Fruit fly (Drosophila melanogaster) whole organism, embryonic: ENCODE data around the gene TMEM216.

Experiments used
- ATbp ChIP-seq: fragments of 200-800 bp; sonication (Bioruptor generic); optimal IDR thresholded peaks from 2 replicates; lab custom pipeline; 2017; ENCODE audit warnings: missing biosample characterization, mild to moderate bottlenecking, missing genetic modification characterization, missing genetic modification reagents
- Atf-2 ChIP-seq: fragments of 200-800 bp; sonication (Bioruptor generic); optimal IDR thresholded peaks from 2 replicates; lab custom pipeline; 2016; ENCODE audit warnings: missing biosample characterization, missing genetic modification characterization
- BtbVII ChIP-seq: fragments of 200-800 bp; sonication (Bioruptor generic); optimal IDR thresholded peaks from 3 replicates; lab custom pipeline; 2017; ENCODE audit warnings: missing biosample characterization, mild to moderate bottlenecking, missing genetic modification characterization
- Bteb2 ChIP-seq: fragments of 200-800 bp; sonication (Bioruptor generic); optimal IDR thresholded peaks from 2 replicates; lab custom pipeline; 2016; ENCODE audit warnings: missing biosample characterization, missing genetic modification characterization
- CG10431 ChIP-seq: fragments of 200-800 bp; sonication (Bioruptor generic); optimal IDR thresholded peaks from 3 replicates; lab custom pipeline; 2018; ENCODE audit warnings: missing biosample characterization, mild to moderate bottlenecking, missing genetic modification characterization
- CG10543 ChIP-seq: fragments of 200-800 bp; sonication (Bioruptor generic); optimal IDR thresholded peaks from 3 replicates; lab custom pipeline; 2017; ENCODE audit warnings: missing biosample characterization, mild to moderate bottlenecking, missing genetic modification characterization, moderate library complexity
- CG11093 ChIP-seq: fragments of 200-800 bp; sonication (Bioruptor generic); IDR thresholded peaks from 3 replicates; pipeline ENCODE4 v1.3.6; 2022; ENCODE audit warnings: missing biosample characterization, missing genetic modification characterization
- CG11247 ChIP-seq: fragments of 200-800 bp; sonication (Bioruptor generic); IDR thresholded peaks from 2 replicates; pipeline ENCODE4 v1.3.6; 2022; ENCODE audit warnings: missing biosample characterization, missing genetic modification characterization
- CG11696 ChIP-seq: fragments of 200-800 bp; sonication (Bioruptor generic); IDR thresholded peaks from 2 replicates; pipeline ENCODE4 v1.3.6; 2022; ENCODE audit warnings: missing biosample characterization, missing genetic modification characterization
- CG12299 ChIP-seq: fragments of 200-800 bp; sonication (Bioruptor generic); optimal IDR thresholded peaks from 2 replicates; lab custom pipeline; 2018; ENCODE audit warnings: missing biosample characterization, mild to moderate bottlenecking, missing genetic modification characterization
- CG12391 ChIP-seq: fragments of 200-800 bp; sonication (Bioruptor generic); optimal IDR thresholded peaks from 3 replicates; lab custom pipeline; 2018; ENCODE audit warnings: missing biosample characterization, mild to moderate bottlenecking, missing genetic modification characterization, moderate library complexity
- CG15514 ChIP-seq: fragments of 200-800 bp; sonication (Bioruptor generic); optimal IDR thresholded peaks from 3 replicates; lab custom pipeline; 2017; ENCODE audit warnings: missing biosample characterization, missing genetic modification characterization, mild to moderate bottlenecking, moderate library complexity, missing genetic modification reagents
- CG17328 ChIP-seq: fragments of 200-800 bp; sonication (Bioruptor generic); IDR thresholded peaks from 2 replicates; pipeline ENCODE4 v1.3.6; 2022; ENCODE audit warnings: missing biosample characterization, missing genetic modification characterization
- CG17802 ChIP-seq: fragments of 200-800 bp; sonication (Bioruptor generic); optimal IDR thresholded peaks from 2 replicates; lab custom pipeline; 2018; ENCODE audit warnings: missing biosample characterization, mild to moderate bottlenecking, missing genetic modification characterization, moderate library complexity
- CG17912 ChIP-seq: fragments of 200-800 bp; sonication (Bioruptor generic); optimal IDR thresholded peaks from 2 replicates; lab custom pipeline; 2018; ENCODE audit warnings: missing biosample characterization, mild to moderate bottlenecking, missing genetic modification characterization
- CG18262 ChIP-seq: fragments of 200-800 bp; optimal IDR thresholded peaks from 3 replicates; lab custom pipeline; 2019; ENCODE audit warnings: missing biosample characterization, mild to moderate bottlenecking, missing genetic modification characterization, moderate library complexity
- CG18476 ChIP-seq: fragments of 200-800 bp; sonication (Bioruptor generic); optimal IDR thresholded peaks from 2 replicates; lab custom pipeline; 2016; ENCODE audit warnings: missing biosample characterization, mild to moderate bottlenecking, missing genetic modification characterization
- CG30403 ChIP-seq: fragments of 200-800 bp; sonication (Bioruptor generic); optimal IDR thresholded peaks from 3 replicates; lab custom pipeline; 2016; ENCODE audit warnings: missing biosample characterization, missing genetic modification characterization
- CG31365 ChIP-seq: fragments of 200-800 bp; sonication (Bioruptor generic); optimal IDR thresholded peaks from 2 replicates; lab custom pipeline; 2018; ENCODE audit warnings: missing biosample characterization, mild to moderate bottlenecking, missing genetic modification characterization
- CG31388 ChIP-seq: fragments of 200-800 bp; sonication (Bioruptor generic); optimal IDR thresholded peaks from 2 replicates; lab custom pipeline; 2016; ENCODE audit warnings: missing biosample characterization, missing genetic modification characterization
- CG3163 ChIP-seq: fragments of 200-800 bp; sonication (Bioruptor generic); optimal IDR thresholded peaks from 3 replicates; lab custom pipeline; 2016; ENCODE audit warnings: missing biosample characterization, missing genetic modification characterization
- CG33213 ChIP-seq: fragments of 200-800 bp; sonication (Bioruptor generic); optimal IDR thresholded peaks from 3 replicates; lab custom pipeline; 2016; ENCODE audit warnings: missing biosample characterization, missing genetic modification characterization
- CG3838 ChIP-seq: fragments of 200-800 bp; sonication (Bioruptor generic); optimal IDR thresholded peaks from 3 replicates; lab custom pipeline; 2016; ENCODE audit warnings: missing biosample characterization, missing genetic modification characterization
- CG9215 ChIP-seq: fragments of 200-800 bp; sonication (Bioruptor generic); IDR thresholded peaks from 2 replicates; pipeline ENCODE4 v1.3.6; 2022; ENCODE audit warnings: missing biosample characterization, missing genetic modification characterization
- Eip74EF ChIP-seq, 2 experiments: fragments of 200-800 bp in 1 of 2; fragments of >200 bp in 1 of 2; sonication (Bioruptor generic) in 1 of 2; optimal IDR thresholded peaks; 2 replicates each; lab custom pipeline; 2017 to 2019; ENCODE audit warnings: missing biosample characterization in 2 of 2, missing genetic modification characterization in 2 of 2, mild to moderate bottlenecking in 1 of 2, moderate library complexity in 1 of 2
- Gsc ChIP-seq: fragments of 200-800 bp; sonication (Bioruptor generic); IDR thresholded peaks from 2 replicates; pipeline ENCODE4 v1.3.6; 2022; ENCODE audit warnings: missing biosample characterization, missing genetic modification characterization
- Hand ChIP-seq: fragments of 200-800 bp; sonication (Bioruptor generic); optimal IDR thresholded peaks from 2 replicates; lab custom pipeline; 2017; ENCODE audit warnings: mild to moderate bottlenecking, missing biosample characterization, missing genetic modification reagents, missing genetic modification characterization
- HmgD ChIP-seq: fragments of 200-800 bp; sonication (Bioruptor generic); optimal IDR thresholded peaks from 3 replicates; lab custom pipeline; 2016; ENCODE audit warnings: missing biosample characterization, missing genetic modification characterization
- Hsf ChIP-seq: fragments of 200-800 bp; sonication (Bioruptor generic); optimal IDR thresholded peaks from 3 replicates; lab custom pipeline; 2016; ENCODE audit warnings: missing biosample characterization, missing genetic modification characterization
- Lim3 ChIP-seq: fragments of 200-800 bp; sonication (Bioruptor generic); IDR thresholded peaks from 2 replicates; pipeline ENCODE4 v1.3.6; 2022; ENCODE audit warnings: missing biosample characterization, missing genetic modification characterization
- Lpt ChIP-seq: fragments of >200 bp; optimal IDR thresholded peaks from 2 replicates; lab custom pipeline; 2018; ENCODE audit warnings: missing biosample characterization, missing genetic modification characterization
- Mad ChIP-seq: fragments of 200-800 bp; sonication (Bioruptor generic); optimal IDR thresholded peaks from 2 replicates; lab custom pipeline; 2016; ENCODE audit warnings: missing biosample characterization, missing genetic modification characterization
- Pdp1 ChIP-seq, 2 experiments: fragments of 200-800 bp; sonication (Bioruptor generic); optimal IDR thresholded peaks; 3 replicates each; lab custom pipeline; 2016; ENCODE audit warnings: missing biosample characterization in 2 of 2, missing genetic modification characterization in 2 of 2, mild to moderate bottlenecking in 1 of 2, moderate library complexity in 1 of 2
- Ptx1 ChIP-seq: fragments of 200-800 bp; sonication (Bioruptor generic); IDR thresholded peaks from 2 replicates; pipeline ENCODE4 v1.3.6; 2022; ENCODE audit warnings: missing biosample characterization, missing genetic modification characterization
- Xbp1 ChIP-seq: fragments of 200-800 bp; sonication (Bioruptor generic); optimal IDR thresholded peaks from 3 replicates; lab custom pipeline; 2016; ENCODE audit warnings: missing biosample characterization, mild to moderate bottlenecking, missing genetic modification characterization
- ab ChIP-seq: fragments of 200-800 bp; sonication (Bioruptor generic); optimal IDR thresholded peaks from 2 replicates; lab custom pipeline; 2016; ENCODE audit warnings: missing biosample characterization, missing genetic modification characterization
- ac ChIP-seq: fragments of 200-800 bp; sonication (Bioruptor generic); optimal IDR thresholded peaks from 3 replicates; lab custom pipeline; 2017; ENCODE audit warnings: missing biosample characterization, mild to moderate bottlenecking, missing genetic modification characterization
- ase ChIP-seq: fragments of 200-800 bp; sonication (Bioruptor generic); IDR thresholded peaks from 3 replicates; pipeline ENCODE4 v1.3.6; 2022; ENCODE audit warnings: missing biosample characterization, missing genetic modification characterization
- bigmax ChIP-seq: fragments of 200-800 bp; sonication (Bioruptor generic); optimal IDR thresholded peaks from 2 replicates; lab custom pipeline; 2018; ENCODE audit warnings: missing biosample characterization, mild to moderate bottlenecking, missing genetic modification characterization
- caup ChIP-seq: fragments of 200-800 bp; sonication (Bioruptor generic); optimal IDR thresholded peaks from 3 replicates; lab custom pipeline; 2017; ENCODE audit warnings: missing biosample characterization, mild to moderate bottlenecking, missing genetic modification characterization, moderate library complexity; ENCODE audit not compliant: severe bottlenecking
- chinmo ChIP-seq: fragments of 200-800 bp; sonication (Bioruptor generic); IDR thresholded peaks from 4 replicates; pipeline ENCODE4 v1.3.6; 2022; ENCODE audit warnings: missing biosample characterization, missing genetic modification characterization; ENCODE audit not compliant: partially characterized antibody
- dm ChIP-seq: fragments of 200-800 bp; sonication (Bioruptor generic); optimal IDR thresholded peaks from 3 replicates; lab custom pipeline; 2016; ENCODE audit warnings: missing biosample characterization, missing genetic modification characterization
- eve ChIP-seq, 2 experiments: fragments of >200 bp; optimal IDR thresholded peaks; 2 replicates each; lab custom pipeline; 2017; ENCODE audit warnings: missing biosample characterization in 2 of 2, missing genetic modification characterization in 2 of 2
- fru ChIP-seq: fragments of >200 bp; optimal IDR thresholded peaks from 2 replicates; lab custom pipeline; 2017
- gce ChIP-seq: fragments of 200-800 bp; sonication (Bioruptor generic); IDR thresholded peaks from 3 replicates; pipeline ENCODE4 v1.3.6; 2022; ENCODE audit warnings: missing biosample characterization, missing genetic modification characterization
- grn ChIP-seq: fragments of 200-800 bp; sonication (Bioruptor generic); optimal IDR thresholded peaks from 3 replicates; lab custom pipeline; 2017; ENCODE audit warnings: missing biosample characterization, missing genetic modification characterization
- luna ChIP-seq: fragments of 200-800 bp; sonication (Bioruptor generic); optimal IDR thresholded peaks from 2 replicates; lab custom pipeline; 2016; ENCODE audit warnings: missing biosample characterization, missing genetic modification characterization
- sens-2 ChIP-seq: fragments of 200-800 bp; sonication (Bioruptor generic); IDR thresholded peaks from 2 replicates; pipeline ENCODE4 v1.3.6; 2022; ENCODE audit warnings: missing biosample characterization, missing genetic modification characterization
- stc ChIP-seq: fragments of 200-800 bp; sonication (Bioruptor generic); IDR thresholded peaks from 2 replicates; pipeline ENCODE4 v1.3.6; 2022; ENCODE audit warnings: missing biosample characterization, missing genetic modification characterization
- unpg ChIP-seq: fragments of 200-800 bp; sonication (Bioruptor generic); optimal IDR thresholded peaks from 3 replicates; lab custom pipeline; 2018; ENCODE audit warnings: missing biosample characterization, mild to moderate bottlenecking, missing genetic modification characterization, moderate library complexity

Gene TMEM216

dm6 chr3R:8731597-8732263 lies 15.7 kb downstream of the TMEM216 start, which contains the start of the genes M1BP and CG8202 (continued):
- TF ChIP-seq CG12391 (tag; lab: Kevin White, UChicago) (peak; percentile 95), ac (GFP tag; lab: Kevin White, UChicago) (peak; percentile 74), CG10431 (peak; percentile 80), CG30403 (GFP tag; lab: Kevin White, UChicago) (peak; percentile 90), caup (peak; percentile 88), unpg (peak; percentile 80), CG17328 (GFP tag; lab: Robert Waterston, UW) (no peak; the same call in 1 of the 2 replicates), Pdp1 (GFP tag; optimal IDR thresholded peaks at IDR 0.05; lab: Kevin White, UChicago) (peak; percentile 55 to 57), fru (lab: Kevin White, UChicago) (no peak), gce (GFP tag; lab: Robert Waterston, UW) (no peak), dm (GFP tag; lab: Kevin White, UChicago) (no peak), CG31365 (no peak), CG31388 (GFP tag; lab: Kevin White, UChicago) (peak; percentile 67), Eip74EF (GFP tag; optimal IDR thresholded peaks at IDR 0.05; lab: Kevin White, UChicago) (no peak), ase (GFP tag; lab: Robert Waterston, UW) (peak; percentile 52; the same call in 1 of the 3 replicates), eve (GFP tag; optimal IDR thresholded peaks at IDR 0.05; lab: Kevin White, UChicago) (no peak), ab (peak; percentile 50), CG12299 (tag; lab: Kevin White, UChicago) (peak; percentile 78), HmgD (GFP tag; lab: Kevin White, UChicago) (no peak), CG17912 (GFP tag; lab: Kevin White, UChicago) (peak; percentile 68), Mad (GFP tag; lab: Kevin White, UChicago) (peak; percentile 70), BtbVII (GFP tag; lab: Kevin White, UChicago) (peak; percentile 91), CG11247 (GFP tag; lab: Robert Waterston, UW) (peak; percentile 67), Atf-2 (no peak), Gsc (no peak; the same call in 1 of the 2 replicates), CG15514 (GFP tag; lab: Kevin White, UChicago) (peak; percentile 56), grn (GFP tag; lab: Kevin White, UChicago) (no peak), stc (0 out of 2 replicates have a peak, but pooled peaks have one; percentile 39), Lim3 (no peak), CG33213 (GFP tag; lab: Kevin White, UChicago) (no peak), CG3163 (GFP tag; lab: Kevin White, UChicago) (no peak), Bteb2 (GFP tag; lab: Kevin White, UChicago) (peak; percentile 41), CG9215 (GFP tag; lab: Robert Waterston, UW) (peak; percentile 83), Hsf (peak; percentile 60), CG11696 (GFP tag; lab: Robert Waterston, UW) (0 out of 2 replicates have a peak, but pooled peaks have one; percentile 15), CG11093 (peak; percentile 72; the same call in 1 of the 3 replicates), CG17802 (peak; percentile 31), Xbp1 (peak; percentile 93), Hand (GFP tag; lab: Kevin White, UChicago) (peak; percentile 84), Ptx1 (GFP tag; lab: Robert Waterston, UW) (peak; percentile 85), Lpt (GFP tag; lab: Kevin White, UChicago) (no peak), CG3838 (GFP tag; lab: Kevin White, UChicago) (peak; percentile 24), CG18262 (peak; percentile 97), CG10543 (GFP tag; lab: Kevin White, UChicago) (peak; percentile 96), ATbp (peak; percentile 67), sens-2 (no peak), bigmax (no peak), CG18476 (peak; percentile 53), chinmo (GFP tag; lab: Robert Waterston, UW) (no peak), luna (GFP tag; lab: Kevin White, UChicago) (no peak)
